Worm (Caenorhabditis elegans) whole organism, L1 larva: ENCODE measurements around the gene ptr-16.
A peak's percentile ranks its signal among the peaks of the same experiment; 100 is the strongest.

Source experiments
- C16A3.4 ChIP-seq: fragments of 150-350 bp; optimal IDR thresholded peaks from 2 replicates; lab custom pipeline; 2014; ENCODE audit warnings: missing biosample characterization, missing genetic modification characterization
- C34B4.2 ChIP-seq: sonication (generic microtip); optimal IDR thresholded peaks from 2 replicates; lab custom pipeline; 2017; ENCODE audit warnings: mild to moderate bottlenecking, missing genetic modification characterization, missing compliant biosample characterization
- F16B12.6 ChIP-seq: fragments of 150-350 bp; optimal IDR thresholded peaks from 2 replicates; lab custom pipeline; 2014; ENCODE audit warnings: missing biosample characterization, missing genetic modification characterization
- aha-1 ChIP-seq: fragments of 150-350 bp; optimal IDR thresholded peaks from 2 replicates; lab custom pipeline; 2014; ENCODE audit warnings: missing biosample characterization, missing genetic modification characterization
- alr-1 ChIP-seq: fragments of 200-800 bp; sonication (Bioruptor generic); optimal IDR thresholded peaks from 2 replicates; lab custom pipeline; 2018; ENCODE audit warnings: borderline replicate concordance, mild to moderate bottlenecking, missing genetic modification characterization, missing compliant biosample characterization
- blmp-1 ChIP-seq: fragments of 150-350 bp; optimal IDR thresholded peaks from 2 replicates; lab custom pipeline; 2014; ENCODE audit warnings: missing biosample characterization, missing genetic modification characterization
- ceh-88 ChIP-seq: fragments of 200-800 bp; sonication (Bioruptor generic); IDR thresholded peaks from 2 replicates; pipeline ENCODE4 v1.3.6; 2022; ENCODE audit warnings: missing genetic modification characterization, missing compliant biosample characterization
- efl-1 ChIP-seq, 4 experiments: fragments of 150-350 bp; optimal IDR thresholded peaks in 3 of 4; peaks in 1 of 4; 1 replicate in 1 of 4; 2 replicates in 3 of 4; lab custom pipeline; 2014; ENCODE audit warnings: missing biosample characterization in 2 of 4, missing genetic modification characterization in 2 of 4, missing genetic modification reagents in 2 of 4
- egl-13 ChIP-seq: sonication (generic microtip); optimal IDR thresholded peaks from 2 replicates; lab custom pipeline; 2016; ENCODE audit warnings: missing genotype, missing genetic modification reagents, missing genetic modification characterization, missing compliant biosample characterization
- ets-5 ChIP-seq: fragments of 200-800 bp; sonication (Bioruptor generic); IDR thresholded peaks from 2 replicates; pipeline ENCODE4 v1.3.6; 2022; ENCODE audit warnings: missing genetic modification characterization, missing compliant biosample characterization
- fkh-8 ChIP-seq: sonication (generic microtip); optimal IDR thresholded peaks from 2 replicates; lab custom pipeline; 2016; ENCODE audit warnings: mild to moderate bottlenecking, missing genetic modification characterization, missing compliant biosample characterization
- fos-1 ChIP-seq: fragments of 150-350 bp; optimal IDR thresholded peaks from 2 replicates; lab custom pipeline; 2014; ENCODE audit warnings: missing biosample characterization, missing genetic modification characterization
- grh-1 ChIP-seq: fragments of 200-800 bp; sonication (Bioruptor generic); IDR thresholded peaks from 2 replicates; pipeline ENCODE4 v1.3.6; 2022; ENCODE audit warnings: missing genetic modification reagents, missing genetic modification characterization, missing compliant biosample characterization
- hpl-2 ChIP-seq: fragments of 150-350 bp; optimal IDR thresholded peaks from 2 replicates; lab custom pipeline; 2014; ENCODE audit warnings: missing biosample characterization, missing genetic modification reagents, missing genetic modification characterization
- lin-15B ChIP-seq: fragments of 150-350 bp; sonication (generic microtip); optimal IDR thresholded peaks from 3 replicates; lab custom pipeline; 2014; ENCODE audit warnings: missing biosample characterization, missing genetic modification characterization
- nhr-12 ChIP-seq: sonication (generic microtip); optimal IDR thresholded peaks from 2 replicates; lab custom pipeline; 2017; ENCODE audit warnings: missing biosample characterization, missing genetic modification characterization
- nhr-20 ChIP-seq: sonication (generic microtip); optimal IDR thresholded peaks from 2 replicates; lab custom pipeline; 2016; ENCODE audit warnings: mild to moderate bottlenecking, missing genetic modification characterization, missing compliant biosample characterization
- nhr-47 ChIP-seq: sonication (generic microtip); optimal IDR thresholded peaks from 2 replicates; lab custom pipeline; 2016; ENCODE audit warnings: mild to moderate bottlenecking, missing genetic modification characterization, moderate library complexity, missing compliant biosample characterization
- nhr-71 ChIP-seq: sonication (generic microtip); optimal IDR thresholded peaks from 2 replicates; lab custom pipeline; 2016; ENCODE audit warnings: mild to moderate bottlenecking, missing genetic modification characterization, moderate library complexity, missing compliant biosample characterization
- nhr-90 ChIP-seq: sonication (generic microtip); optimal IDR thresholded peaks from 2 replicates; lab custom pipeline; 2016; ENCODE audit warnings: mild to moderate bottlenecking, missing genetic modification characterization, missing compliant biosample characterization; ENCODE audit not compliant: poor library complexity
- snpc-4 ChIP-seq: fragments of 150-350 bp; optimal IDR thresholded peaks from 2 replicates; lab custom pipeline; 2014; ENCODE audit warnings: missing biosample characterization, missing genetic modification characterization
- snu-23 ChIP-seq: sonication (generic microtip); optimal IDR thresholded peaks from 2 replicates; lab custom pipeline; 2016; ENCODE audit warnings: missing genetic modification characterization, missing compliant biosample characterization
- sup-37 ChIP-seq: fragments of 200-800 bp; sonication (Bioruptor generic); optimal IDR thresholded peaks from 2 replicates; lab custom pipeline; 2018; ENCODE audit warnings: mild to moderate bottlenecking, missing genetic modification characterization, missing compliant biosample characterization
- tbx-2 ChIP-seq: sonication (generic microtip); optimal IDR thresholded peaks from 2 replicates; lab custom pipeline; 2016; ENCODE audit warnings: missing genetic modification characterization, missing compliant biosample characterization
- tlp-1 ChIP-seq: fragments of 150-350 bp; optimal IDR thresholded peaks from 2 replicates; lab custom pipeline; 2014; ENCODE audit warnings: missing biosample characterization, missing genetic modification characterization
- unc-30 ChIP-seq: sonication (generic microtip); optimal IDR thresholded peaks from 2 replicates; lab custom pipeline; 2017; ENCODE audit warnings: missing biosample characterization, missing genetic modification characterization
- unc-62 ChIP-seq: fragments of 150-350 bp; optimal IDR thresholded peaks from 2 replicates; lab custom pipeline; 2014; ENCODE audit warnings: missing biosample characterization, missing genetic modification reagents, missing genetic modification characterization
- ztf-11 ChIP-seq, 2 experiments: sonication (generic microtip); optimal IDR thresholded peaks; 2 replicates each; lab custom pipeline; 2016 to 2017; ENCODE audit warnings: missing genetic modification characterization in 2 of 2, missing biosample characterization in 1 of 2, missing compliant biosample characterization in 1 of 2

Gene ptr-16

DNA sequence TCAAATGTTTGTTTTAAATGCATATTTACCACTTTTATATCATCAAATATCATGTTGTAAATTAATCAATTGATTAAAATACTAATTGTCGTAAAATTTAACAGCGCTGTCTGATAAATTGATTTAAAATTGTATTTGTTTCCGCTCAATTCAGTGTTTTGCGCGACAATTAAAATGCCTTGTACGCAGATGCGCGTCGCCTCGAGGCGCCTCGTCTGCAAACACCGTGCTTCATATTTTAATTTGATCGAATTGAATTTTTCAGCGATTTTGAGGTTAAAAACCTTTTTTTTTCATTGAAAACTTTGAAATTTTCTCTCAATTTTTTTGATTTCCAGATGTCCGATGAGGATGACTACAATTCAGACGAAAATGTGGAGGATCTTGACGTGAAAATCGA, 41.5 kb downstream of the ptr-16 start, which contains the start of gene Y50D4A.5 (continued):
- TF ChIP-seq tbx-2 (tag; lab: Kevin White, UChicago): peak; percentile 28
- peak; percentile 36 for TF ChIP-seq snu-23 (GFP tag; lab: Kevin White, UChicago)

ce11 chrV:1207589-1207988, 42.1 kb downstream of the ptr-16 start, which contains the start of gene Y50D4A.1:
Gene Y50D4A.1, plus strand, starts transcription at chrV:1207889.
- TF ChIP-seq nhr-12 (tag; lab: Kevin White, UChicago): no peak
- no peak for TF ChIP-seq unc-62
- TF ChIP-seq ets-5: no peak
- TF ChIP-seq aha-1 (tag; lab: Kevin White, UChicago): no peak
- TF ChIP-seq C34B4.2 (tag; lab: Kevin White, UChicago): no peak
- TF ChIP-seq ztf-11 (tag; optimal IDR thresholded peaks at IDR 0.05; lab: Kevin White, UChicago): no peak
- TF ChIP-seq grh-1 (GFP tag; lab: Robert Waterston, UW): no peak
- TF ChIP-seq ceh-88: no peak
- TF ChIP-seq snpc-4: no peak
- no peak for TF ChIP-seq hpl-2 (GFP tag; lab: Kevin White, UChicago)
- no peak for TF ChIP-seq nhr-90 (tag; lab: Kevin White, UChicago)
- no peak for TF ChIP-seq C16A3.4 (tag; lab: Kevin White, UChicago)
- TF ChIP-seq nhr-20 (tag; lab: Kevin White, UChicago): no peak
- TF ChIP-seq nhr-71 (tag; lab: Kevin White, UChicago): no peak
- no peak for TF ChIP-seq unc-30 (tag; lab: Kevin White, UChicago)
- TF ChIP-seq egl-13 (tag; lab: Kevin White, UChicago): no peak

DNA sequence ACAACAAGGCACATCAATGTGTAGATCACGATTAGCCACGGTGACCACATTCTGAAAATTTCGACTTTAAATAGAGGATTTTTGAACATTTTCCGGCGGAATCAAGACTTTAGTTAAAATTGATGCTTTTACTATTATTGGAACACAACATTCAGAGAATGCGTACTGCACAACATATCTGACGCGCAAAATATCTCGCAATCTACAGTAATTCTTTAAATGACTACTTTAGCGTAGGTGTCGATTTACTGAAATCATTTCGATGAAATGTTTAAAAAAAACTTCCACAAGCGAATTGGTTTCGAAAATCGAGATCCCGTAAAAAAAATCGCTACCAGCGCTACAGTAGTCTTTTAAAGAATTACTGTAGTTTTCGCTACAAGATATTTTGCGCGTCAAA, 55.0 kb downstream of the ptr-16 start, which contains the start of gene Y50D4A.10:
Gene Y50D4A.10 (minus strand): TSS at position 57 of the 400 bp plus-strand sequence.
- TF ChIP-seq efl-1 (optimal IDR thresholded peaks at IDR 0.05; lab: Kevin White, UChicago): no peak
- TF ChIP-seq efl-1 (GFP tag; optimal IDR thresholded peaks at IDR 0.05 in 1 of 2; lab: Kevin White, UChicago): peak in 1 of 2 experiments; percentile 92
- TF ChIP-seq F16B12.6 (tag; lab: Kevin White, UChicago): no peak
- no peak for TF ChIP-seq grh-1 (GFP tag; lab: Robert Waterston, UW)
- no peak for TF ChIP-seq blmp-1 (tag; lab: Kevin White, UChicago)
- no peak for TF ChIP-seq lin-15B (tag; lab: Kevin White, UChicago)
- TF ChIP-seq fkh-8 (tag; lab: Kevin White, UChicago): no peak

ce11 chrV:1223559-1223958, 58.0 kb downstream of the ptr-16 start:
- no peak for TF ChIP-seq sup-37
- no peak for TF ChIP-seq fos-1 (tag; lab: Kevin White, UChicago)
- no peak for TF ChIP-seq tlp-1 (tag; lab: Kevin White, UChicago)
- no peak for TF ChIP-seq F16B12.6 (tag; lab: Kevin White, UChicago)
- no peak for TF ChIP-seq unc-62
- TF ChIP-seq alr-1: no peak
- no peak for TF ChIP-seq snpc-4
- TF ChIP-seq nhr-47 (tag; lab: Kevin White, UChicago): no peak
- TF ChIP-seq nhr-90 (tag; lab: Kevin White, UChicago): no peak
